Worm (Caenorhabditis elegans): ENCODE results near the gene bgnt-1.4.

The bgnt-1.4 gene

ce11 chrV:4805847-4806246 is 45.1 kb downstream of the bgnt-1.4 start, which contains the start of gene R02F11.3:
Gene R02F11.3 (minus strand): TSS chrV:4805947.
- no peak for TF ChIP-seq ceh-14 (tag; optimal IDR thresholded peaks at IDR 0.05)
- TF ChIP-seq tbx-7 (tag; optimal IDR thresholded peaks at IDR 0.05): no peak
- no peak for TF ChIP-seq dve-1 (tag; optimal IDR thresholded peaks at IDR 0.05)
- no peak for TF ChIP-seq mec-3 (tag; optimal IDR thresholded peaks at IDR 0.05; ENCODE audit: borderline replicate concordance)
- TF ChIP-seq ztf-16 (tag; optimal IDR thresholded peaks at IDR 0.05): no peak
- TF ChIP-seq fkh-10 (GFP tag; optimal IDR thresholded peaks at IDR 0.05): no peak
- no peak for TF ChIP-seq ceh-22 (tag; optimal IDR thresholded peaks at IDR 0.05)
- no peak for TF ChIP-seq pqm-1 (tag; optimal IDR thresholded peaks at IDR 0.05)
- TF ChIP-seq pat-9 (tag; optimal IDR thresholded peaks at IDR 0.05): no peak
- no peak for TF ChIP-seq sox-4 (tag; optimal IDR thresholded peaks at IDR 0.05)
- TF ChIP-seq tbx-2 (tag; optimal IDR thresholded peaks at IDR 0.05): no peak
- TF ChIP-seq ttx-3 (tag; optimal IDR thresholded peaks at IDR 0.05): no peak
- no peak for TF ChIP-seq zip-5 (tag; optimal IDR thresholded peaks at IDR 0.05)
- TF ChIP-seq ceh-2 (tag; optimal IDR thresholded peaks at IDR 0.05): no peak
- no peak for TF ChIP-seq C08G9.2 (tag; optimal IDR thresholded peaks at IDR 0.05)
- TF ChIP-seq eyg-1 (tag; optimal IDR thresholded peaks at IDR 0.05): no peak
- TF ChIP-seq ahr-1 (tag; optimal IDR thresholded peaks at IDR 0.05): no peak

ce11 chrV:4806859-4807258 is 46.1 kb downstream of the bgnt-1.4 start:
- TF ChIP-seq tbx-2 (tag; optimal IDR thresholded peaks at IDR 0.05) (peak; percentile 3), C08G9.2 (tag; optimal IDR thresholded peaks at IDR 0.05) (no peak)

- TF ChIP-seq unc-42 (tag; optimal IDR thresholded peaks at IDR 0.05) (peak; percentile 24), nfya-1 (tag; optimal IDR thresholded peaks at IDR 0.05) (peak; percentile 56), nhr-232 (tag; optimal IDR thresholded peaks at IDR 0.05) (no peak), hlh-8 (tag; optimal IDR thresholded peaks at IDR 0.05) (peak; percentile 4), ceh-19 (GFP tag; optimal IDR thresholded peaks at IDR 0.05) (peak; percentile 31), ceh-2 (tag; optimal IDR thresholded peaks at IDR 0.05) (peak; percentile 26), unc-55 (GFP tag; optimal IDR thresholded peaks at IDR 0.05) (peak; percentile 43), ceh-48 (tag; optimal IDR thresholded peaks at IDR 0.05) (no peak), C08G9.2 (tag; optimal IDR thresholded peaks at IDR 0.05) (no peak), ceh-34 (tag; optimal IDR thresholded peaks at IDR 0.05) (peak; percentile 29), ceh-18 (tag; optimal IDR thresholded peaks at IDR 0.05) (peak; percentile 43), pros-1 (tag; optimal IDR thresholded peaks at IDR 0.05) (peak; percentile 43), tbx-2 (tag; optimal IDR thresholded peaks at IDR 0.05) (peak; percentile 40), tbx-7 (tag; optimal IDR thresholded peaks at IDR 0.05) (no peak), F13H6.1 (tag; optimal IDR thresholded peaks at IDR 0.05) (no peak), ceh-31 (tag; optimal IDR thresholded peaks at IDR 0.05) (peak; percentile 57)
Observed at ce11 chrV:4810653-4811052, 49.9 kb downstream of the bgnt-1.4 start.

All from whole organism, late embryonic.